Worm (Caenorhabditis elegans) whole organism, L2 larva: ENCODE data around the gene ref-2.
A peak's percentile ranks its signal among the peaks of the same experiment; 100 is the strongest.

Experiments
- C34F6.9 ChIP-seq: fragments of 150-350 bp; optimal IDR thresholded peaks from 2 replicates; lab custom pipeline; 2014; ENCODE audit warnings: missing biosample characterization, missing genetic modification characterization
- F13H6.1 ChIP-seq: sonication (generic microtip); optimal IDR thresholded peaks from 2 replicates; lab custom pipeline; 2016; ENCODE audit warnings: missing genetic modification characterization, missing compliant biosample characterization
- R02D3.7 ChIP-seq: fragments of 150-350 bp; optimal IDR thresholded peaks from 2 replicates; lab custom pipeline; 2014; ENCODE audit warnings: missing biosample characterization, missing genetic modification characterization
- Y55F3AM.14 ChIP-seq: fragments of 200-800 bp; sonication (Bioruptor generic); optimal IDR thresholded peaks from 2 replicates; lab custom pipeline; 2018; ENCODE audit warnings: mild to moderate bottlenecking, missing genetic modification characterization, missing compliant biosample characterization
- ZK546.5 ChIP-seq: sonication (generic microtip); optimal IDR thresholded peaks from 2 replicates; lab custom pipeline; 2017; ENCODE audit warnings: missing biosample characterization, missing genetic modification characterization
- alr-1 ChIP-seq: fragments of 150-350 bp; optimal IDR thresholded peaks from 2 replicates; lab custom pipeline; 2014; ENCODE audit warnings: missing biosample characterization, missing genetic modification characterization
- aly-2 ChIP-seq: fragments of 150-350 bp; optimal IDR thresholded peaks from 2 replicates; lab custom pipeline; 2014; ENCODE audit warnings: missing biosample characterization, missing genetic modification characterization
- ama-1 ChIP-seq: fragments of 150-350 bp; optimal IDR thresholded peaks from 2 replicates; lab custom pipeline; 2018; ENCODE audit warnings: inconsistent platforms
- blmp-1 ChIP-seq: sonication (generic microtip); optimal IDR thresholded peaks from 2 replicates; lab custom pipeline; 2017; ENCODE audit warnings: missing genetic modification characterization, mild to moderate bottlenecking, missing compliant biosample characterization, antibody characterized with exemption, moderate library complexity; ENCODE audit not compliant: insufficient read depth
- ceh-16 ChIP-seq: fragments of 150-350 bp; optimal IDR thresholded peaks from 2 replicates; lab custom pipeline; 2014; ENCODE audit warnings: missing biosample characterization, missing genetic modification characterization
- ceh-82 ChIP-seq: fragments of 150-350 bp; optimal IDR thresholded peaks from 2 replicates; lab custom pipeline; 2014; ENCODE audit warnings: missing biosample characterization, missing genetic modification characterization
- crh-2 ChIP-seq: sonication (generic microtip); optimal IDR thresholded peaks from 2 replicates; lab custom pipeline; 2017; ENCODE audit warnings: missing biosample characterization, missing genetic modification characterization
- dmd-4 ChIP-seq: sonication (generic microtip); optimal IDR thresholded peaks from 2 replicates; lab custom pipeline; 2017; ENCODE audit warnings: missing biosample characterization, missing genetic modification characterization
- egl-27 ChIP-seq: sonication (generic microtip); optimal IDR thresholded peaks from 3 replicates; lab custom pipeline; 2017; ENCODE audit warnings: missing biosample characterization, missing genetic modification reagents, missing genetic modification characterization
- elt-1 ChIP-seq: fragments of 150-350 bp; optimal IDR thresholded peaks from 2 replicates; lab custom pipeline; 2014; ENCODE audit warnings: missing biosample characterization, missing genetic modification characterization
- elt-3 ChIP-seq: sonication (generic microtip); optimal IDR thresholded peaks from 2 replicates; lab custom pipeline; 2017; ENCODE audit warnings: missing biosample characterization, missing genetic modification characterization
- fos-1 ChIP-seq: fragments of 150-350 bp; optimal IDR thresholded peaks from 2 replicates; lab custom pipeline; 2014; ENCODE audit warnings: missing biosample characterization, missing genetic modification characterization
- gmeb-1 ChIP-seq: fragments of 150-350 bp; optimal IDR thresholded peaks from 2 replicates; lab custom pipeline; 2014; ENCODE audit warnings: missing biosample characterization, missing genetic modification characterization
- lin-11 ChIP-seq: fragments of 150-350 bp; sonication (generic microtip); optimal IDR thresholded peaks from 2 replicates; lab custom pipeline; 2014; ENCODE audit warnings: missing biosample characterization, missing genetic modification characterization, inconsistent platforms, mixed read lengths
- lin-13 ChIP-seq: fragments of 150-350 bp; optimal IDR thresholded peaks from 2 replicates; lab custom pipeline; 2014; ENCODE audit warnings: missing biosample characterization, missing genetic modification reagents, missing genetic modification characterization
- lin-39 ChIP-seq: fragments of 150-350 bp; optimal IDR thresholded peaks from 2 replicates; lab custom pipeline; 2014; ENCODE audit warnings: missing biosample characterization, missing genetic modification reagents, missing genetic modification characterization
- lsy-2 ChIP-seq, 2 experiments: fragments of 150-350 bp in 1 of 2; sonication (generic microtip) in 1 of 2; optimal IDR thresholded peaks; 2 replicates each; lab custom pipeline; 2014 to 2017; ENCODE audit warnings: missing biosample characterization in 2 of 2, missing genetic modification characterization in 2 of 2
- mab-5 ChIP-seq: fragments of 150-350 bp; optimal IDR thresholded peaks from 2 replicates; lab custom pipeline; 2014; ENCODE audit warnings: missing biosample characterization, missing genetic modification characterization
- mdl-1 ChIP-seq, 2 experiments: fragments of 150-350 bp in 1 of 2; sonication (generic microtip) in 1 of 2; optimal IDR thresholded peaks; 2 replicates each; lab custom pipeline; 2017; ENCODE audit warnings: missing biosample characterization in 2 of 2, missing genetic modification characterization in 2 of 2
- nhr-10 ChIP-seq: sonication (generic microtip); optimal IDR thresholded peaks from 2 replicates; lab custom pipeline; 2017; ENCODE audit warnings: missing biosample characterization, missing genetic modification characterization
- nhr-129 ChIP-seq: fragments of 150-350 bp; optimal IDR thresholded peaks from 2 replicates; lab custom pipeline; 2014; ENCODE audit warnings: missing biosample characterization, missing genetic modification characterization
- nhr-21 ChIP-seq: fragments of 150-350 bp; optimal IDR thresholded peaks from 2 replicates; lab custom pipeline; 2014; ENCODE audit warnings: missing biosample characterization, missing genetic modification characterization
- nhr-23 ChIP-seq: fragments of 150-350 bp; optimal IDR thresholded peaks from 2 replicates; lab custom pipeline; 2014; ENCODE audit warnings: missing biosample characterization, missing genetic modification reagents, missing genetic modification characterization
- nhr-237 ChIP-seq: fragments of 150-350 bp; optimal IDR thresholded peaks from 2 replicates; lab custom pipeline; 2014; ENCODE audit warnings: missing biosample characterization, missing genetic modification characterization
- nhr-25 ChIP-seq: fragments of 150-350 bp; sonication (generic microtip); optimal IDR thresholded peaks from 3 replicates; lab custom pipeline; 2014; ENCODE audit warnings: missing biosample characterization, missing genetic modification characterization
- nhr-6 ChIP-seq: fragments of 150-350 bp; optimal IDR thresholded peaks from 2 replicates; lab custom pipeline; 2014; ENCODE audit warnings: missing biosample characterization, missing genetic modification characterization
- nhr-77 ChIP-seq: fragments of 150-350 bp; optimal IDR thresholded peaks from 2 replicates; lab custom pipeline; 2014; ENCODE audit warnings: missing biosample characterization, missing genetic modification characterization
- peb-1 ChIP-seq: fragments of 150-350 bp; optimal IDR thresholded peaks from 2 replicates; lab custom pipeline; 2014; ENCODE audit warnings: missing biosample characterization, missing genetic modification characterization
- sem-4 ChIP-seq: fragments of 150-350 bp; optimal IDR thresholded peaks from 2 replicates; lab custom pipeline; 2014; ENCODE audit warnings: missing biosample characterization, missing genetic modification reagents, missing genetic modification characterization
- skn-1 ChIP-seq: sonication (generic microtip); optimal IDR thresholded peaks from 2 replicates; lab custom pipeline; 2017; ENCODE audit warnings: missing biosample characterization, missing genetic modification characterization
- sma-3 ChIP-seq: sonication (generic microtip); optimal IDR thresholded peaks from 2 replicates; lab custom pipeline; 2016; ENCODE audit warnings: missing genetic modification reagents, missing genetic modification characterization, missing compliant biosample characterization
- sma-9 ChIP-seq, 2 experiments: fragments of 150-350 bp in 1 of 2; sonication (generic microtip) in 1 of 2; optimal IDR thresholded peaks; 2 replicates each; lab custom pipeline; 2014 to 2016; ENCODE audit warnings: missing genetic modification characterization in 2 of 2, mild to moderate bottlenecking in 1 of 2, missing biosample characterization in 1 of 2, missing compliant biosample characterization in 1 of 2, missing genetic modification reagents in 1 of 2, moderate library complexity in 1 of 2
- snpc-4 ChIP-seq: fragments of 150-350 bp; optimal IDR thresholded peaks from 2 replicates; lab custom pipeline; 2014; ENCODE audit warnings: missing biosample characterization, missing genetic modification characterization
- unc-39 ChIP-seq: fragments of 150-350 bp; optimal IDR thresholded peaks from 2 replicates; lab custom pipeline; 2014; ENCODE audit warnings: missing biosample characterization, missing genetic modification characterization
- unc-55 ChIP-seq: fragments of 150-350 bp; sonication (generic microtip); optimal IDR thresholded peaks from 3 replicates; lab custom pipeline; 2014; ENCODE audit warnings: missing biosample characterization, missing genetic modification reagents, missing genetic modification characterization
- unc-62 ChIP-seq: fragments of 150-350 bp; optimal IDR thresholded peaks from 2 replicates; lab custom pipeline; 2014; ENCODE audit warnings: missing biosample characterization, missing genetic modification reagents, missing genetic modification characterization
- zag-1 ChIP-seq: fragments of 150-350 bp; optimal IDR thresholded peaks from 2 replicates; lab custom pipeline; 2014; ENCODE audit warnings: missing biosample characterization, missing genetic modification characterization
- ztf-1 ChIP-seq: fragments of 200-800 bp; sonication (Bioruptor generic); conservative IDR thresholded peaks from 2 replicates; pipeline ENCODE4 v1.3.6; 2022; ENCODE audit warnings: missing genetic modification characterization, missing compliant biosample characterization
- ztf-11 ChIP-seq: sonication (generic microtip); optimal IDR thresholded peaks from 2 replicates; lab custom pipeline; 2017; ENCODE audit warnings: missing biosample characterization, missing genetic modification characterization
- ztf-4 ChIP-seq: fragments of 150-350 bp; optimal IDR thresholded peaks from 2 replicates; lab custom pipeline; 2014; ENCODE audit warnings: missing biosample characterization, missing genetic modification characterization

The ref-2 gene

DNA sequence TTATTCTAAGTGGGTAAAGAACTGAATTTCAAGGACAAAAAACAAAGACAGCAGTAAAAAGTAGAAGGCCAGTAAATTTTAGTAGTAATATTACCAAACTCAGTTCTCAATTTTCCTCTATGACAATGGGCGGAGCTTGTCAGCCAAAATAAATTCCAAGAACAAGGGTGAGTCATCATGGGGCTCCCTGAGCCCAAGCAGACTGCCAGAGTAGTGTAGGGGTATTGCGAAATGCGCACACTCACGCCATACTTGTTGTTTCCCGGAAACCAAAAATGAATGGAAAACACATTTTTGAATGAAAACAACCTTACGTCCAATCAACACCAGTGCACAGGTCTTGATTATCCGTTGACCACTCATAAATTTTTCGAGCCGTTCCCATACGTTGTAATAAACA, 47.8 kb downstream of the ref-2 start:
- peak in 1 of 2 experiments; percentile 71 for TF ChIP-seq lsy-2 (tag; optimal IDR thresholded peaks at IDR 0.05; lab: Kevin White, UChicago)
- no peak for TF ChIP-seq mdl-1 (tag; optimal IDR thresholded peaks at IDR 0.05; lab: Kevin White, UChicago)
- peak; percentile 30 for TF ChIP-seq crh-2 (tag; lab: Kevin White, UChicago)
- peak; percentile 72 for TF ChIP-seq C34F6.9 (tag; lab: Kevin White, UChicago)
- TF ChIP-seq unc-39 (tag; lab: Kevin White, UChicago) = no peak
- peak; percentile 53 for TF ChIP-seq zag-1 (tag; lab: Kevin White, UChicago)
- no peak for TF ChIP-seq nhr-23 (tag; lab: Kevin White, UChicago)
- no peak for TF ChIP-seq skn-1 (tag; lab: Kevin White, UChicago)
- TF ChIP-seq lin-13 (GFP tag; lab: Kevin White, UChicago) = peak; percentile 19
- TF ChIP-seq F13H6.1 (tag; lab: Kevin White, UChicago) = peak; percentile 16
- peak; percentile 28 for TF ChIP-seq sem-4
- peak; percentile 69 for TF ChIP-seq lin-11 (tag; lab: Kevin White, UChicago)
- TF ChIP-seq fos-1 (tag; lab: Kevin White, UChicago) = peak; percentile 79
- peak; percentile 9 for TF ChIP-seq nhr-6 (tag; lab: Kevin White, UChicago)
- no peak for TF ChIP-seq ama-1 (lab: Kevin White, UChicago)
- peak; percentile 49 for TF ChIP-seq nhr-129 (tag; lab: Kevin White, UChicago)
- TF ChIP-seq peb-1 = no peak
- no peak for TF ChIP-seq nhr-10 (tag; lab: Kevin White, UChicago)
- peak; percentile 77 for TF ChIP-seq sma-9 (GFP tag; optimal IDR thresholded peaks at IDR 0.05; lab: Kevin White, UChicago)
- TF ChIP-seq sma-9 (tag; optimal IDR thresholded peaks at IDR 0.05; lab: Kevin White, UChicago) = no peak
- no peak for TF ChIP-seq egl-27 (tag; lab: Kevin White, UChicago)
- no peak for TF ChIP-seq R02D3.7 (tag; lab: Kevin White, UChicago)
- peak; percentile 70 for TF ChIP-seq unc-55 (GFP tag; lab: Kevin White, UChicago)
- TF ChIP-seq ceh-82 (tag; lab: Kevin White, UChicago) = no peak
- peak; percentile 54 for TF ChIP-seq nhr-21 (tag; lab: Kevin White, UChicago)

DNA sequence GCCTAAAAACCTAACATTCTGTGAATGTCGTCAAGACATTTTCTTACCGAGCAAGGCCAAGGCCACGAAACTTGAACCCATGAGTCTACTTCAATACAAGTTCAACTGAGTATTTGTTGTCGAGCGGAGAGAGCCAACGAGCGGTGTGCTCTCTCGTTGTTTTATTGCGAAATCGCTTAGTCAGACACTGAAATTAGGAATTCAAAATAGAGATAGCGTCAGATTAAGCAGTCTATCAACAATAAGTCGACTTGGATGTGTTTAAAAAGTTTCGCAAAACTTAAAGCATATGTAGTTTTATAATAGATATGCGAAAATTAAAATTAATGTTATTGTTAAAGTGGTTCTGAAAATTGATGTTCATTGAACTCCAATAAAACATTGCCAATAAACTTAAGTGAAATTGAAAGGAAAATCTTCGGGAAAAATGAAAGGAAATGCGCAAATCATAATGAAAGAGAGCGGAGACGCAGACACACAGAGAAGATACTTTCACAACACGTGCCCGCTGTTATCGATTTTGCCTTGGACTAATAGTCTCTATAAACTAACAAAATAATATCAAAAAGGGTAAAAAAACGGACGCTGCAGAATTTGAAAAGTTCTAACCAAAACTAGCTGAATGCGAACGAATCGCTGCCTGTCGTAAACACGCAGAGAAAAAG, 49.5 kb downstream of the ref-2 start, which contains the start of gene ZK154.6:
Gene ZK154.6 (minus strand): TSS at position 187 of the 665 bp plus-strand sequence.
- peak; percentile 68 for TF ChIP-seq C34F6.9 (tag; lab: Kevin White, UChicago)
- peak; percentile 5 for TF ChIP-seq F13H6.1 (tag; lab: Kevin White, UChicago)
- TF ChIP-seq sma-3 (GFP tag; lab: Kevin White, UChicago) = peak; percentile 14
- TF ChIP-seq nhr-6 (tag; lab: Kevin White, UChicago) = peak; percentile 33
- TF ChIP-seq lsy-2 (tag; optimal IDR thresholded peaks at IDR 0.05; lab: Kevin White, UChicago) = peak in 1 of 2 experiments; percentile 55
- peak; percentile 40 for TF ChIP-seq nhr-25
- TF ChIP-seq snpc-4 (tag; lab: Kevin White, UChicago) = no peak
- TF ChIP-seq crh-2 (tag; lab: Kevin White, UChicago) = peak; percentile 16
- peak; percentile 42 for TF ChIP-seq unc-55 (GFP tag; lab: Kevin White, UChicago)
- TF ChIP-seq blmp-1 = peak; percentile 96
- peak; percentile 33 for TF ChIP-seq nhr-129 (tag; lab: Kevin White, UChicago)
- TF ChIP-seq gmeb-1 (tag; lab: Kevin White, UChicago) = no peak
- no peak for TF ChIP-seq fos-1 (tag; lab: Kevin White, UChicago)
- TF ChIP-seq mdl-1 (tag; optimal IDR thresholded peaks at IDR 0.05; lab: Kevin White, UChicago) = peak; percentile 70 to 76
- TF ChIP-seq nhr-237 (tag; lab: Kevin White, UChicago) = no peak
- peak; percentile 64 for TF ChIP-seq sma-9 (GFP tag; optimal IDR thresholded peaks at IDR 0.05; lab: Kevin White, UChicago)
- no peak for TF ChIP-seq sma-9 (tag; optimal IDR thresholded peaks at IDR 0.05; lab: Kevin White, UChicago)

DNA sequence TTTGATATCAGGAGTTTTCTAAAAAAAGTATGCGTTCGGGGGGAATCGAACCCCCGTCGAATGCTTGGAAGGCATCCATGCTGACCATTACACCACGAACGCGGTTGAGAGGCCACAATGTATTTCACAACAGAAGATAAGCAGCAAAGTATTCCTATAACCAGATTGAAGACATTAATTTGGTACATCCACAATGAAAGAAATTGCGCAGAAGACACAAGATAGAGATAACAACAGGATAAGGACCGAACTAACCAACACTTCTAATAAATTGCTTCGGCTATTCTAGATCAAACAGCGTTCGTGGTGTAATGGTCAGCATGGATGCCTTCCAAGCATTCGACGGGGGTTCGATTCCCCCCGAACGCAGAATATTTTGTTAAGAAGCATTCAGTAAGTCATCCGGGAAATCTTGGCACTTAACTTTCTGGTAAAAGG, 50.3 kb downstream of the ref-2 start:
- TF ChIP-seq ztf-4 (tag; lab: Kevin White, UChicago) = no peak
- peak; percentile 32 for TF ChIP-seq nhr-25
- no peak for TF ChIP-seq ceh-82 (tag; lab: Kevin White, UChicago)
- TF ChIP-seq aly-2 (tag; lab: Kevin White, UChicago) = no peak
- no peak for TF ChIP-seq nhr-77
- TF ChIP-seq C34F6.9 (tag; lab: Kevin White, UChicago) = no peak
- TF ChIP-seq nhr-6 (tag; lab: Kevin White, UChicago) = no peak
- no peak for TF ChIP-seq mdl-1 (tag; optimal IDR thresholded peaks at IDR 0.05; lab: Kevin White, UChicago)
- TF ChIP-seq elt-3 = no peak
- TF ChIP-seq crh-2 (tag; lab: Kevin White, UChicago) = peak; percentile 32
- TF ChIP-seq F13H6.1 (tag; lab: Kevin White, UChicago) = no peak
- TF ChIP-seq ZK546.5 (tag; lab: Kevin White, UChicago) = no peak
- TF ChIP-seq mab-5 (tag; lab: Kevin White, UChicago) = no peak
- peak; percentile 4 for TF ChIP-seq lin-13 (GFP tag; lab: Kevin White, UChicago)
- TF ChIP-seq dmd-4 = no peak
- no peak for TF ChIP-seq elt-1 (tag; lab: Kevin White, UChicago)
- TF ChIP-seq lin-11 (tag; lab: Kevin White, UChicago) = no peak
- no peak for TF ChIP-seq Y55F3AM.14 (GFP tag; lab: Kevin White, UChicago)
- peak; percentile 57 for TF ChIP-seq sma-9 (GFP tag; optimal IDR thresholded peaks at IDR 0.05; lab: Kevin White, UChicago)
- no peak for TF ChIP-seq sma-9 (tag; optimal IDR thresholded peaks at IDR 0.05; lab: Kevin White, UChicago)
- TF ChIP-seq alr-1 (tag; lab: Kevin White, UChicago) = no peak
- TF ChIP-seq unc-62 (GFP tag; lab: Kevin White, UChicago) = no peak
- TF ChIP-seq ztf-1 (GFP tag; lab: Robert Waterston, UW) = no peak
- TF ChIP-seq ztf-11 = no peak
- TF ChIP-seq egl-27 (tag; lab: Kevin White, UChicago) = no peak
- TF ChIP-seq ceh-16 (tag; lab: Kevin White, UChicago) = no peak
- no peak for TF ChIP-seq sem-4
- peak; percentile 6 for TF ChIP-seq unc-55 (GFP tag; lab: Kevin White, UChicago)
- no peak for TF ChIP-seq lin-39 (tag; lab: Kevin White, UChicago)
